Fruit fly (Drosophila melanogaster): Measurements from ENCODE around the gene Ssl1.

The Ssl1 gene

DNA sequence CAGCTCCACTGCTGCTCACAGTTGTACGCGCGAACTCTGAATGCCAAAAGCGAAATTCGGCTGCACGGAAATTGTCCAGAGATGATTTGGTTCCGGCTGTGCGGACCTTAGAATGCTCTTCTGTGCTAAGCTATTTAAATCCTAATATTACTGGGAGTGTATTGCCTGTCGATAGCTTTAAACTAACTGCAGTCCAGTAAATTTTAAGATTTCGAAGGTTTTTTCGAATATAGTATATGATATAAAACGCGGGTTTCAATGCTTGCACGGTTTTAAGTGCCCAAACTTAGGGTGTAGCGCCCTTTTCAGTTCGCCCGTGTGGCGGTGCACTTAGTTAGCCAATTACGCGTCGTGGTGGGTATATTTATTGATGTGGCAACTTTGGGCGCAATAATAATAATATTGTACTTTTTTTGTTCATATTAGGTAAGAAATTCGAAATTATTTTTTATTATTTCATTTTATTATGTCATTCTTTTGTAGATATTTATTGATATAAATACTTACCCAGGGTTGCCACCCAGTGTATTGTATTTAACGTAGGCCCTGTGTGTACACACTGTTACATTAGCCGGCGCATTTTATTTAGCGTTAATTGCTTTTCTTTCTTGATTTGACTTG lies at the start of gene Ssl1, which contains the start of gene Chro:
TSS of gene Ssl1 (plus strand) at position 367 of the 621 bp plus-strand sequence.
TSS of gene Chro (minus strand) at position 262 of the 621 bp plus-strand sequence.
- TF ChIP-seq CG6276 (GFP tag; optimal IDR thresholded peaks at IDR 0.05) (peak; percentile 100), vri (GFP tag; optimal IDR thresholded peaks at IDR 0.05) (peak; percentile 100), OdsH (GFP tag; optimal IDR thresholded peaks at IDR 0.05) (peak; percentile 100), CG16779 (tag; optimal IDR thresholded peaks at IDR 0.05) (peak; percentile 99), Lpt (GFP tag; optimal IDR thresholded peaks at IDR 0.05) (peak; percentile 100), CG34406 (GFP tag; optimal IDR thresholded peaks at IDR 0.05) (peak; percentile 100), Smox (GFP tag; optimal IDR thresholded peaks at IDR 0.05) (peak; percentile 100), CG1621 (tag; optimal IDR thresholded peaks at IDR 0.05) (peak; percentile 100), CG11902 (GFP tag; optimal IDR thresholded peaks at IDR 0.05) (peak; percentile 100), CG8119 (GFP tag; IDR thresholded peaks at IDR 0.05) (peak; percentile 100), fd59A (GFP tag; optimal IDR thresholded peaks at IDR 0.05) (peak; percentile 100), Hr39 (GFP tag; optimal IDR thresholded peaks at IDR 0.05) (peak; percentile 100), CG10669 (GFP tag; optimal IDR thresholded peaks at IDR 0.05) (peak; percentile 100), Sox15 (GFP tag; optimal IDR thresholded peaks at IDR 0.05) (peak; percentile 100), salr (GFP tag; optimal IDR thresholded peaks at IDR 0.05) (peak; percentile 100), CG11294 (GFP tag; IDR thresholded peaks at IDR 0.05) (peak; percentile 99), fkh (GFP tag; optimal IDR thresholded peaks at IDR 0.05) (peak; percentile 96), CG15336 (GFP tag; IDR thresholded peaks at IDR 0.05) (peak; percentile 100), CG11762 (GFP tag; optimal IDR thresholded peaks at IDR 0.05; ENCODE audit: insufficient read depth) (peak; percentile 100), Hr38 (GFP tag; optimal IDR thresholded peaks at IDR 0.05) (peak; percentile 100), spab (GFP tag; optimal IDR thresholded peaks at IDR 0.05) (peak; percentile 100), CG6792 (GFP tag; optimal IDR thresholded peaks at IDR 0.05) (peak; percentile 100), Gug (GFP tag; IDR thresholded peaks at IDR 0.05) (peak; percentile 100), CG8319 (GFP tag; optimal IDR thresholded peaks at IDR 0.05) (peak; percentile 100), net (GFP tag; optimal IDR thresholded peaks at IDR 0.05) (peak; percentile 100), topi (GFP tag; optimal IDR thresholded peaks at IDR 0.05) (peak; percentile 100), CG7368 (GFP tag; optimal IDR thresholded peaks at IDR 0.05) (peak; percentile 100), CG3032 (tag; optimal IDR thresholded peaks at IDR 0.05) (peak; percentile 100), ss (GFP tag; optimal IDR thresholded peaks at IDR 0.05) (peak; percentile 99 to 100), pdm3 (GFP tag; optimal IDR thresholded peaks at IDR 0.05) (peak; percentile 100), Met (GFP tag; optimal IDR thresholded peaks at IDR 0.05) (peak; percentile 100), achi (GFP tag; optimal IDR thresholded peaks at IDR 0.05) (peak; percentile 99), svp (GFP tag) (peak; percentile 100), dsx (GFP tag; optimal IDR thresholded peaks at IDR 0.05; ENCODE audit: poor library complexity, severe bottlenecking) (peak; percentile 99), CG6854 (GFP tag; optimal IDR thresholded peaks at IDR 0.05) (peak; percentile 100), CG31627 (GFP tag; optimal IDR thresholded peaks at IDR 0.05) (peak; percentile 100), Ets21C (GFP tag; optimal IDR thresholded peaks at IDR 0.05) (peak; percentile 100), CG32006 (GFP tag; optimal IDR thresholded peaks at IDR 0.05) (peak; percentile 100), esn (GFP tag; optimal IDR thresholded peaks at IDR 0.05) (peak; percentile 100), CG6163 (GFP tag; IDR thresholded peaks at IDR 0.05) (peak; percentile 100), CG3919 (GFP tag; optimal IDR thresholded peaks at IDR 0.05) (peak; percentile 100), Eip93F (GFP tag; optimal IDR thresholded peaks at IDR 0.05) (peak; percentile 100), CG4318 (GFP tag; optimal IDR thresholded peaks at IDR 0.05) (peak; percentile 100), CG8632 (GFP tag; optimal IDR thresholded peaks at IDR 0.05) (peak; percentile 100), fd85E (GFP tag; optimal IDR thresholded peaks at IDR 0.05) (peak; percentile 99), cyc (GFP tag; optimal IDR thresholded peaks at IDR 0.05) (peak; percentile 100), CG10631 (GFP tag; optimal IDR thresholded peaks at IDR 0.05) (peak; percentile 100), Hr4 (GFP tag; optimal IDR thresholded peaks at IDR 0.05) (peak; percentile 100), Sox102F (GFP tag; optimal IDR thresholded peaks at IDR 0.05) (peak; percentile 100), eg (GFP tag; IDR thresholded peaks at IDR 0.05) (peak; percentile 100), Ets96B (tag; optimal IDR thresholded peaks at IDR 0.05) (peak; percentile 100)

Measured in whole organism, prepupa.